Worm (Caenorhabditis elegans): ENCODE measurements around the gene fan-1.
A peak's percentile ranks its signal among the peaks of the same experiment; 100 is the strongest.

The fan-1 gene

DNA sequence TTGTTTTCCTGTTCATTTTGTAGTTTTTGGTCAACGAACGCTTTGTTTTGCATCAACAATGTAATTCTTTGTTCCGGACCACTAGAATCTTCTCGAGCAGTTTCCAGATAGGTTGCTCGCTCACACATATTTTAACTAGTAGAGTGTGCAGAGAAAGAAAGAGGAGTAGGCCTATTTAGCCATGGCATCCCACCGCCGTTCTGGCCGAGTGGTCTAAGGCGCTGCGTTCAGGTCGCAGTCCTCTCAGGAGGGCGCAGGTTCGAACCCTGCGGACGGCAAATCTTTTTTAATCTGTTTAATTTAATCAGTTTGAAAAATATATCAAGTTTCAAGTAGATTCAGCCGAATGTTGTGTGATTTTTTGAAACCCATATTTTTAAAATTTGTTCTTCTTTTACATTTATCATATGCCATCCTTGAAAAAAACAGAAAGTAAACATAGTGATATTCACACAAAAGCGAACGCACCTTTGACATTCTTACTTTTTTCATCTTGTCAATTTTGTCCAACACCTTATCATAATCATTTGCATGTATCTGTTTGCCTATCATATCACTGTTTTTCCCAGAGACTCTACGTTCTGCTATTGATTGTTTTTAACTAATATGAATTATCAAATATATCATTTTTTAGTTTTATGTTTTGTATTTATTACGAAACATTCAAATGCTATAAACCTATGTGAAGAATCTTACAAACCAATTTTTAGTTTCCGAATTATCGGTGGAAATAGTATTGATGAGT is 8.3 kb downstream of the fan-1 start, which contains the start of gene try-3 (continued):
- TF ChIP-seq nhr-77 (tag; optimal IDR thresholded peaks at IDR 0.05), result peak; percentile 52
- 0 out of 2 replicates have a peak, but pooled peaks have one; percentile 12 for TF ChIP-seq php-3 (GFP tag; IDR thresholded peaks at IDR 0.05)
- TF ChIP-seq nhr-11 (tag; optimal IDR thresholded peaks at IDR 0.05), result no peak
- peak; percentile 73 for TF ChIP-seq gei-8 (GFP tag; optimal IDR thresholded peaks at IDR 0.05)
- no peak for TF ChIP-seq lin-15B (tag; optimal IDR thresholded peaks at IDR 0.05)
- peak; percentile 27 for TF ChIP-seq nhr-10 (tag; optimal IDR thresholded peaks at IDR 0.05)
- peak; percentile 64; the same call in 1 of the 2 replicates for TF ChIP-seq dmd-9 (GFP tag; IDR thresholded peaks at IDR 0.05)
- no peak for TF ChIP-seq nhr-6 (tag; optimal IDR thresholded peaks at IDR 0.05)
- TF ChIP-seq lin-39 (tag; optimal IDR thresholded peaks at IDR 0.05), result no peak
- peak; percentile 71 for TF ChIP-seq duxl-1 (tag; optimal IDR thresholded peaks at IDR 0.05; ENCODE audit: poor library complexity)
- TF ChIP-seq D1046.2 (GFP tag; IDR thresholded peaks at IDR 0.05), result peak; percentile 81
- TF ChIP-seq aha-1 (tag), result peak; percentile 58
- TF ChIP-seq nhr-111 (GFP tag; optimal IDR thresholded peaks at IDR 0.05), result no peak
- no peak for TF ChIP-seq jun-1 (tag; optimal IDR thresholded peaks at IDR 0.05)
- peak; percentile 40 for TF ChIP-seq zip-2 (tag; optimal IDR thresholded peaks at IDR 0.05)
- peak; percentile 33; the same call in 1 of the 2 replicates for TF ChIP-seq lin-1 (GFP tag; IDR thresholded peaks at IDR 0.05)
- no peak for TF ChIP-seq lir-3 (tag; optimal IDR thresholded peaks at IDR 0.05)
- no peak for TF ChIP-seq zfp-3 (GFP tag; conservative IDR thresholded peaks at IDR 0.05)
- no peak for TF ChIP-seq skn-1 (tag; optimal IDR thresholded peaks at IDR 0.05)
- peak; percentile 76 for TF ChIP-seq F26F4.8 (GFP tag; conservative IDR thresholded peaks at IDR 0.05)
- TF ChIP-seq nhr-28 (tag; optimal IDR thresholded peaks at IDR 0.05), result peak; percentile 52
- peak; percentile 91; the same call in 1 of the 2 replicates for TF ChIP-seq ceh-44 (GFP tag; IDR thresholded peaks at IDR 0.05)
- TF ChIP-seq Y48G9A.11 (GFP tag; IDR thresholded peaks at IDR 0.05), result peak; percentile 76
- TF ChIP-seq nhr-25 (tag; optimal IDR thresholded peaks at IDR 0.05; ENCODE audit: borderline replicate concordance, insufficient read depth), result no peak
- peak; percentile 54 for TF ChIP-seq unc-130 (GFP tag; optimal IDR thresholded peaks at IDR 0.05)
- TF ChIP-seq T26A8.4 (GFP tag; IDR thresholded peaks at IDR 0.05), result peak; percentile 66
- TF ChIP-seq ceh-20 (GFP tag; IDR thresholded peaks at IDR 0.05), result peak; percentile 60; the same call in 1 of the 2 replicates
- no peak for TF ChIP-seq nhr-76 (tag; optimal IDR thresholded peaks at IDR 0.05)
- no peak for TF ChIP-seq saeg-2 (GFP tag; IDR thresholded peaks at IDR 0.05)
- TF ChIP-seq hmg-1.1 (GFP tag; IDR thresholded peaks at IDR 0.05), result peak; percentile 88
- TF ChIP-seq lin-29 (GFP tag; IDR thresholded peaks at IDR 0.05), result no peak
- TF ChIP-seq Y105C5A.15 (GFP tag; IDR thresholded peaks at IDR 0.05), result peak; percentile 87
- no peak for TF ChIP-seq attf-4 (tag; optimal IDR thresholded peaks at IDR 0.05)
- TF ChIP-seq ztf-11 (tag; optimal IDR thresholded peaks at IDR 0.05), result no peak
- TF ChIP-seq lim-7 (GFP tag; IDR thresholded peaks at IDR 0.05), result peak; percentile 97
- no peak for TF ChIP-seq ceh-28 (tag; optimal IDR thresholded peaks at IDR 0.05)
- peak; percentile 27 for TF ChIP-seq dve-1 (tag; optimal IDR thresholded peaks at IDR 0.05; ENCODE audit: insufficient read depth)
- peak; percentile 17 for TF ChIP-seq F10B5.3 (tag; optimal IDR thresholded peaks at IDR 0.05)
- 0 out of 2 replicates have a peak, but pooled peaks have one; percentile 15 for TF ChIP-seq daf-8 (GFP tag; IDR thresholded peaks at IDR 0.05)
- TF ChIP-seq nhr-48 (tag; optimal IDR thresholded peaks at IDR 0.05), result peak; percentile 34
- no peak for TF ChIP-seq R02D3.7 (tag; optimal IDR thresholded peaks at IDR 0.05)
- TF ChIP-seq vab-7 (GFP tag; IDR thresholded peaks at IDR 0.05), result peak; percentile 84
- no peak for TF ChIP-seq tag-97 (GFP tag; IDR thresholded peaks at IDR 0.05)
- TF ChIP-seq sdz-12 (GFP tag; optimal IDR thresholded peaks at IDR 0.05), result peak; percentile 57
- TF ChIP-seq daf-16 (GFP tag; optimal IDR thresholded peaks at IDR 0.05), result peak; percentile 0 to 45
- TF ChIP-seq daf-16 (tag; optimal IDR thresholded peaks at IDR 0.05), result peak; percentile 79
- TF ChIP-seq Y75B8A.6 (GFP tag; IDR thresholded peaks at IDR 0.05), result peak; percentile 71; the same call in 1 of the 2 replicates
- TF ChIP-seq ceh-32 (tag; optimal IDR thresholded peaks at IDR 0.05; ENCODE audit: poor library complexity), result no peak
- TF ChIP-seq mxl-2 (GFP tag; conservative IDR thresholded peaks at IDR 0.05), result 0 out of 2 replicates have a peak, but pooled peaks have one; percentile 16
- TF ChIP-seq F37D6.2 (tag; optimal IDR thresholded peaks at IDR 0.05), result peak; percentile 22

Data from whole organism, L4 larva.